Fruit fly (Drosophila melanogaster): ENCODE measurements around the gene CG13055.

DNA sequence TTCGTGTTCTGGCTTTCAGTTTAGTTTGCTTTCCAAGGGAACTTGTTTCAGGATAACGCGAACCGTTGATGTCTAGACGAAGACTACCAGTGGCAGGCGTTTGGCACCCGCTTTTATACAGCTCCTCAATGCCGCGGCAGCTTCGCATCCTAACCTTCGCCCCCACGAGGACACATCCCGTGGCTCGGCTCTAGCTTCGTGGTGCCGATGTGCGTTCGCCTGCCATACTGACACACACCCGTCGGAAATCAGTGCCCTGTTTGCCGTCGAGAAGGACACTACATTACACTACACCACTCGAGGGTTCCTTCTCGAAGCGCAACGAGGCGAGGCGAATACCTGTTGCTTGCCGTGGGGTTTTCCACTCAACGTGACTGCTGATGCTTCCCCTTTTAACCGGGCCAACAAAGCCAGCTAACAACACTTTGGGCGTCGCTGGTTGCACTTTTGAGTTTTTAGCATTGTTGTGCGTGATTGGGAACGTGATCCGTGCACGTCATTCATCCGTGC, 5.0 kb upstream of the CG13055 start, which contains the start of gene CG13054:
- TF ChIP-seq CG5204 (GFP tag; optimal IDR thresholded peaks at IDR 0.05) (no peak), Crg-1 (GFP tag; optimal IDR thresholded peaks at IDR 0.05) (no peak), tj (GFP tag; optimal IDR thresholded peaks at IDR 0.05) (no peak), pad (GFP tag; optimal IDR thresholded peaks at IDR 0.05) (no peak), CG7045 (GFP tag; optimal IDR thresholded peaks at IDR 0.05) (no peak), cnc (optimal IDR thresholded peaks at IDR 0.05) (no peak)
